Fruit fly (Drosophila melanogaster) whole organism: Measurements from ENCODE around the gene CG31122.

Experiments used
- CG8478 ChIP-seq: fragments of >200 bp; optimal IDR thresholded peaks from 2 replicates; lab custom pipeline; 2018; ENCODE audit warnings: inconsistent platforms
- pan ChIP-seq: fragments of >200 bp; optimal IDR thresholded peaks from 2 replicates; lab custom pipeline; 2017
- psq ChIP-seq: fragments of >200 bp; optimal IDR thresholded peaks from 2 replicates; lab custom pipeline; 2017
- usp ChIP-seq: fragments of >200 bp; optimal IDR thresholded peaks from 2 replicates; lab custom pipeline; 2017; ENCODE audit warnings: missing biosample characterization, missing genetic modification characterization, mixed read lengths

- TF ChIP-seq CG8478 (lab: Kevin White, UChicago) (no peak), psq (lab: Kevin White, UChicago) (no peak), usp (no peak), pan (no peak)
Observed at dm6 chr3R:18423352-18423751, 10.7 kb upstream of the CG31122 start.
